Fruit fly (Drosophila melanogaster): ENCODE measurements around the gene Vps39.

Vps39 gene

dm6 chr3R:18309910-18310309, 35.7 kb upstream of the Vps39 start:
- TF ChIP-seq fru (GFP tag; optimal IDR thresholded peaks at IDR 0.05): no peak
- TF ChIP-seq psq (GFP tag; optimal IDR thresholded peaks at IDR 0.05): peak; percentile 26

- TF ChIP-seq CrebA (GFP tag; optimal IDR thresholded peaks at IDR 0.05; ENCODE audit: borderline replicate concordance) (no peak), brk (GFP tag; optimal IDR thresholded peaks at IDR 0.05) (no peak), jim (GFP tag; optimal IDR thresholded peaks at IDR 0.05) (no peak), Rel (GFP tag; optimal IDR thresholded peaks at IDR 0.05) (no peak), Rel (tag; optimal IDR thresholded peaks at IDR 0.05) (no peak), dl (GFP tag; optimal IDR thresholded peaks at IDR 0.05; ENCODE audit: insufficient read depth in 1 of 2, partially characterized antibody in 2 of 2) (no peak), foxo (GFP tag; optimal IDR thresholded peaks at IDR 0.05) (no peak)
Observed at dm6 chr3R:18302749-18303148, 28.5 kb upstream of the Vps39 start, which contains the start of gene CG7126. Gene CG7126 (minus strand): TSS chr3R:18302849.

dm6 chr3R:18301569-18301968, 27.3 kb upstream of the Vps39 start, which contains the start of gene Polr1E:
Gene Polr1E (minus strand): TSS chr3R:18301728.
- TF ChIP-seq Sp1 (GFP tag; optimal IDR thresholded peaks at IDR 0.05): no peak
- TF ChIP-seq Myc (optimal IDR thresholded peaks at IDR 0.05): peak; percentile 18
- peak; percentile 79 for TF ChIP-seq Dif (GFP tag; optimal IDR thresholded peaks at IDR 0.05; ENCODE audit: partially characterized antibody)
- peak; percentile 33 for TF ChIP-seq Vsx2 (GFP tag; optimal IDR thresholded peaks at IDR 0.05; ENCODE audit: partially characterized antibody)
- TF ChIP-seq dl (GFP tag; optimal IDR thresholded peaks at IDR 0.05; ENCODE audit: insufficient read depth in 1 of 2, partially characterized antibody in 2 of 2): peak in 1 of 2 experiments; percentile 9
- TF ChIP-seq tai (GFP tag; optimal IDR thresholded peaks at IDR 0.05): no peak

- TF ChIP-seq dl (GFP tag; optimal IDR thresholded peaks at IDR 0.05; ENCODE audit: insufficient read depth in 1 of 2, partially characterized antibody in 2 of 2) (no peak), sage (GFP tag; optimal IDR thresholded peaks at IDR 0.05) (peak; percentile 4), Hr83 (GFP tag; optimal IDR thresholded peaks at IDR 0.05; ENCODE audit: poor library complexity, severe bottlenecking) (no peak), HLH106 (tag; optimal IDR thresholded peaks at IDR 0.05) (peak; percentile 78), Myc (optimal IDR thresholded peaks at IDR 0.05) (peak; percentile 27), Sp1 (GFP tag; optimal IDR thresholded peaks at IDR 0.05) (peak; percentile 63), Rel (GFP tag; optimal IDR thresholded peaks at IDR 0.05) (no peak), Rel (tag; optimal IDR thresholded peaks at IDR 0.05) (peak; percentile 33), CG32264 (GFP tag; optimal IDR thresholded peaks at IDR 0.05) (no peak), dsf (GFP tag; optimal IDR thresholded peaks at IDR 0.05; ENCODE audit: borderline replicate concordance) (peak; percentile 58), woc (GFP tag; optimal IDR thresholded peaks at IDR 0.05) (peak; percentile 73), jim (GFP tag; optimal IDR thresholded peaks at IDR 0.05) (no peak), pan (optimal IDR thresholded peaks at IDR 0.05) (no peak), N (GFP tag; optimal IDR thresholded peaks at IDR 0.05) (no peak), rgr (GFP tag; optimal IDR thresholded peaks at IDR 0.05) (peak; percentile 62), h (GFP tag; optimal IDR thresholded peaks at IDR 0.05) (no peak), lola (GFP tag; optimal IDR thresholded peaks at IDR 0.05) (no peak), Dfd (GFP tag; optimal IDR thresholded peaks at IDR 0.05) (no peak), br (GFP tag; optimal IDR thresholded peaks at IDR 0.05) (peak; percentile 44), foxo (GFP tag; optimal IDR thresholded peaks at IDR 0.05) (no peak), Vsx2 (GFP tag; optimal IDR thresholded peaks at IDR 0.05; ENCODE audit: partially characterized antibody) (no peak), usp (GFP tag; optimal IDR thresholded peaks at IDR 0.05) (no peak), CrebA (GFP tag; optimal IDR thresholded peaks at IDR 0.05; ENCODE audit: borderline replicate concordance) (no peak), Jra (GFP tag; optimal IDR thresholded peaks at IDR 0.05) (peak; percentile 45), dmrt93B (GFP tag; optimal IDR thresholded peaks at IDR 0.05) (peak; percentile 53), CG9705 (GFP tag; optimal IDR thresholded peaks at IDR 0.05) (no peak), Mio (GFP tag; optimal IDR thresholded peaks at IDR 0.05) (no peak), psq (GFP tag; optimal IDR thresholded peaks at IDR 0.05) (peak; percentile 54), Dif (GFP tag; optimal IDR thresholded peaks at IDR 0.05; ENCODE audit: partially characterized antibody) (no peak), Hnf4 (GFP tag; optimal IDR thresholded peaks at IDR 0.05) (peak; percentile 64), fru (GFP tag; optimal IDR thresholded peaks at IDR 0.05) (peak; percentile 67), tai (GFP tag; optimal IDR thresholded peaks at IDR 0.05) (no peak), Hr78 (GFP tag; optimal IDR thresholded peaks at IDR 0.05) (no peak), brk (GFP tag; optimal IDR thresholded peaks at IDR 0.05) (no peak), OdsH (GFP tag; optimal IDR thresholded peaks at IDR 0.05) (peak; percentile 8), ey (GFP tag; optimal IDR thresholded peaks at IDR 0.05) (peak; percentile 64), sv (GFP tag; optimal IDR thresholded peaks at IDR 0.05) (no peak), GATAd (GFP tag; optimal IDR thresholded peaks at IDR 0.05) (no peak), Abd-B (GFP tag; optimal IDR thresholded peaks at IDR 0.05) (no peak)
Observed at dm6 chr3R:18298900-18299321, 24.7 kb upstream of the Vps39 start, which contains the start of gene Dlc90F. Gene Dlc90F (plus strand): TSS chr3R:18299229.

Data from whole organism, wandering third instar larva.